Fruit fly (Drosophila melanogaster) whole organism, embryonic: Measurements from ENCODE around the gene CG15012.

Source experiments
- Abd-B ChIP-seq: fragments of 200-800 bp; sonication (Bioruptor generic); optimal IDR thresholded peaks from 2 replicates; lab custom pipeline; 2018; ENCODE audit warnings: missing biosample characterization, mild to moderate bottlenecking, missing genetic modification characterization, moderate library complexity
- Atf3 ChIP-seq: fragments of 200-800 bp; sonication (Bioruptor generic); optimal IDR thresholded peaks from 3 replicates; lab custom pipeline; 2016; ENCODE audit warnings: missing biosample characterization, missing genetic modification characterization
- Bdp1 ChIP-seq: fragments of 200-800 bp; sonication (Bioruptor generic); optimal IDR thresholded peaks from 3 replicates; lab custom pipeline; 2016; ENCODE audit warnings: missing biosample characterization, missing genetic modification characterization
- Bteb2 ChIP-seq: fragments of 200-800 bp; sonication (Bioruptor generic); optimal IDR thresholded peaks from 2 replicates; lab custom pipeline; 2016; ENCODE audit warnings: missing biosample characterization, missing genetic modification characterization
- CG10321 ChIP-seq: fragments of 200-800 bp; sonication (Bioruptor generic); IDR thresholded peaks from 2 replicates; pipeline ENCODE4 v1.3.6; 2022; ENCODE audit warnings: missing biosample characterization, missing genetic modification characterization
- CG11696 ChIP-seq: fragments of 200-800 bp; sonication (Bioruptor generic); IDR thresholded peaks from 2 replicates; pipeline ENCODE4 v1.3.6; 2022; ENCODE audit warnings: missing biosample characterization, missing genetic modification characterization
- CG12391 ChIP-seq: fragments of 200-800 bp; sonication (Bioruptor generic); optimal IDR thresholded peaks from 3 replicates; lab custom pipeline; 2018; ENCODE audit warnings: missing biosample characterization, mild to moderate bottlenecking, missing genetic modification characterization, moderate library complexity
- CG12659 ChIP-seq: fragments of 200-800 bp; sonication (Bioruptor generic); optimal IDR thresholded peaks from 3 replicates; lab custom pipeline; 2017; ENCODE audit warnings: mild to moderate bottlenecking, missing biosample characterization, missing genetic modification reagents, missing genetic modification characterization
- CG12769 ChIP-seq: fragments of 200-800 bp; sonication (Bioruptor generic); optimal IDR thresholded peaks from 2 replicates; lab custom pipeline; 2019; ENCODE audit warnings: missing biosample characterization, mild to moderate bottlenecking, missing genetic modification characterization, moderate library complexity
- CG15601 ChIP-seq: fragments of 200-800 bp; sonication (Bioruptor generic); optimal IDR thresholded peaks from 3 replicates; lab custom pipeline; 2019; ENCODE audit warnings: missing biosample characterization, mild to moderate bottlenecking, missing genetic modification characterization, moderate library complexity
- CG1602 ChIP-seq: fragments of 200-800 bp; sonication (Bioruptor generic); optimal IDR thresholded peaks from 3 replicates; lab custom pipeline; 2016; ENCODE audit warnings: missing biosample characterization, missing genetic modification characterization
- CG18262 ChIP-seq: fragments of 200-800 bp; optimal IDR thresholded peaks from 3 replicates; lab custom pipeline; 2019; ENCODE audit warnings: missing biosample characterization, mild to moderate bottlenecking, missing genetic modification characterization, moderate library complexity
- CG2199 ChIP-seq: fragments of 200-800 bp; sonication (Bioruptor generic); IDR thresholded peaks from 3 replicates; pipeline ENCODE4 v1.3.6; 2022; ENCODE audit warnings: missing biosample characterization, missing genetic modification characterization
- CG2202 ChIP-seq: fragments of 200-800 bp; sonication (Bioruptor generic); optimal IDR thresholded peaks from 2 replicates; lab custom pipeline; 2018; ENCODE audit warnings: missing biosample characterization, mild to moderate bottlenecking, missing genetic modification characterization
- CG30403 ChIP-seq: fragments of 200-800 bp; sonication (Bioruptor generic); optimal IDR thresholded peaks from 3 replicates; lab custom pipeline; 2016; ENCODE audit warnings: missing biosample characterization, missing genetic modification characterization
- CG3407 ChIP-seq: fragments of 200-800 bp; sonication (Bioruptor generic); optimal IDR thresholded peaks from 2 replicates; lab custom pipeline; 2018; ENCODE audit warnings: missing biosample characterization, mild to moderate bottlenecking, missing genetic modification characterization
- CG4328 ChIP-seq: fragments of 200-800 bp; sonication (Bioruptor generic); optimal IDR thresholded peaks from 3 replicates; lab custom pipeline; 2017; ENCODE audit warnings: missing biosample characterization, missing genetic modification reagents, missing genetic modification characterization
- CG4820 ChIP-seq: fragments of 200-800 bp; sonication (Bioruptor generic); optimal IDR thresholded peaks from 3 replicates; lab custom pipeline; 2016; ENCODE audit warnings: missing biosample characterization, missing genetic modification characterization
- CG7556 ChIP-seq: fragments of 200-800 bp; sonication (Bioruptor generic); optimal IDR thresholded peaks from 2 replicates; lab custom pipeline; 2017; ENCODE audit warnings: missing biosample characterization, mild to moderate bottlenecking, missing genetic modification characterization
- CG8281 ChIP-seq: fragments of 200-800 bp; sonication (Bioruptor generic); optimal IDR thresholded peaks from 2 replicates; lab custom pipeline; 2018; ENCODE audit warnings: missing biosample characterization, mild to moderate bottlenecking, missing genetic modification characterization, moderate library complexity
- CHES-1-like ChIP-seq: fragments of 200-800 bp; sonication (Bioruptor generic); optimal IDR thresholded peaks from 2 replicates; lab custom pipeline; 2016; ENCODE audit warnings: missing biosample characterization, missing genetic modification characterization
- D ChIP-seq, 2 experiments: fragments of 200-800 bp in 1 of 2; fragments of >200 bp in 1 of 2; sonication (Bioruptor generic) in 1 of 2; optimal IDR thresholded peaks; 2 replicates in 1 of 2; 3 replicates in 1 of 2; lab custom pipeline; 2017; ENCODE audit warnings: mild to moderate bottlenecking in 1 of 2, missing biosample characterization in 1 of 2, missing genetic modification characterization in 1 of 2, missing genetic modification reagents in 1 of 2
- D19A ChIP-seq: fragments of 200-800 bp; optimal IDR thresholded peaks from 3 replicates; lab custom pipeline; 2019; ENCODE audit warnings: missing biosample characterization, mild to moderate bottlenecking, missing genetic modification characterization, moderate library complexity
- Ets97D ChIP-seq: fragments of 200-800 bp; sonication (Bioruptor generic); optimal IDR thresholded peaks from 3 replicates; lab custom pipeline; 2016; ENCODE audit warnings: missing biosample characterization, missing genetic modification characterization
- Fer1 ChIP-seq: fragments of 200-800 bp; sonication (Bioruptor generic); optimal IDR thresholded peaks from 2 replicates; lab custom pipeline; 2017; ENCODE audit warnings: missing biosample characterization, mild to moderate bottlenecking, missing genetic modification characterization
- Hey ChIP-seq: fragments of 200-800 bp; sonication (Bioruptor generic); optimal IDR thresholded peaks from 3 replicates; lab custom pipeline; 2018; ENCODE audit warnings: missing biosample characterization, mild to moderate bottlenecking, missing genetic modification characterization
- Hr51 ChIP-seq, 2 experiments: fragments of 200-800 bp; sonication (Bioruptor generic); optimal IDR thresholded peaks; 2 replicates in 1 of 2; 3 replicates in 1 of 2; lab custom pipeline; 2016 to 2018; ENCODE audit warnings: missing biosample characterization in 2 of 2, missing genetic modification characterization in 2 of 2, mild to moderate bottlenecking in 1 of 2, moderate library complexity in 1 of 2
- Mrtf ChIP-seq: fragments of 200-800 bp; sonication (Bioruptor generic); IDR thresholded peaks from 3 replicates; pipeline ENCODE4 v1.3.6; 2022; ENCODE audit warnings: missing biosample characterization, missing genetic modification characterization
- Myb ChIP-seq: fragments of 200-800 bp; sonication (Bioruptor generic); optimal IDR thresholded peaks from 2 replicates; lab custom pipeline; 2016; ENCODE audit warnings: missing biosample characterization, missing genetic modification characterization
- Optix ChIP-seq: fragments of 200-800 bp; sonication (Bioruptor generic); IDR thresholded peaks from 3 replicates; pipeline ENCODE4 v1.3.6; 2022; ENCODE audit warnings: missing biosample characterization, missing genetic modification characterization
- PHDP ChIP-seq: fragments of 200-800 bp; sonication (Bioruptor generic); optimal IDR thresholded peaks from 3 replicates; lab custom pipeline; 2018; ENCODE audit warnings: missing biosample characterization, mild to moderate bottlenecking, missing genetic modification characterization, moderate library complexity
- Side ChIP-seq: fragments of 200-800 bp; sonication (Bioruptor generic); optimal IDR thresholded peaks from 2 replicates; lab custom pipeline; 2016; ENCODE audit warnings: missing biosample characterization, missing genetic modification characterization
- ato ChIP-seq: fragments of 200-800 bp; sonication (Bioruptor generic); IDR thresholded peaks from 2 replicates; pipeline ENCODE4 v1.3.6; 2022; ENCODE audit warnings: missing biosample characterization, missing genetic modification characterization; ENCODE audit not compliant: partially characterized antibody
- bab2 ChIP-seq: fragments of 200-800 bp; sonication (Bioruptor generic); optimal IDR thresholded peaks from 2 replicates; lab custom pipeline; 2016; ENCODE audit warnings: missing biosample characterization, missing genetic modification characterization
- br ChIP-seq: fragments of >200 bp; optimal IDR thresholded peaks from 2 replicates; lab custom pipeline; 2017
- caup ChIP-seq: fragments of 200-800 bp; sonication (Bioruptor generic); optimal IDR thresholded peaks from 3 replicates; lab custom pipeline; 2017; ENCODE audit warnings: missing biosample characterization, mild to moderate bottlenecking, missing genetic modification characterization, moderate library complexity; ENCODE audit not compliant: severe bottlenecking
- ewg ChIP-seq: fragments of 200-800 bp; sonication (Bioruptor generic); optimal IDR thresholded peaks from 3 replicates; lab custom pipeline; 2017; ENCODE audit warnings: mild to moderate bottlenecking, missing biosample characterization, missing genetic modification reagents, missing genetic modification characterization
- gem ChIP-seq: fragments of 200-800 bp; sonication (Bioruptor generic); optimal IDR thresholded peaks from 2 replicates; lab custom pipeline; 2019; ENCODE audit warnings: missing biosample characterization, mild to moderate bottlenecking, missing genetic modification characterization, moderate library complexity
- gsb ChIP-seq: fragments of 200-800 bp; sonication (Bioruptor generic); IDR thresholded peaks from 2 replicates; pipeline ENCODE4 v1.3.6; 2022; ENCODE audit warnings: missing biosample characterization, missing genetic modification characterization
- jigr1 ChIP-seq: fragments of 200-800 bp; sonication (Bioruptor generic); IDR thresholded peaks from 3 replicates; pipeline ENCODE4 v1.3.6; 2022; ENCODE audit warnings: missing biosample characterization, missing genetic modification characterization
- pho ChIP-seq: fragments of 200-800 bp; sonication (Bioruptor generic); optimal IDR thresholded peaks from 2 replicates; lab custom pipeline; 2016; ENCODE audit warnings: missing biosample characterization, missing genetic modification characterization
- pzg ChIP-seq: fragments of 200-800 bp; sonication (Bioruptor generic); optimal IDR thresholded peaks from 3 replicates; lab custom pipeline; 2018; ENCODE audit warnings: missing biosample characterization, mild to moderate bottlenecking, missing genetic modification characterization, moderate library complexity
- slp2 ChIP-seq: fragments of 200-800 bp; sonication (Bioruptor generic); optimal IDR thresholded peaks from 2 replicates; lab custom pipeline; 2016; ENCODE audit warnings: missing biosample characterization, missing genetic modification characterization
- sna ChIP-seq: fragments of 200-800 bp; sonication (Bioruptor generic); IDR thresholded peaks from 2 replicates; pipeline ENCODE4 v1.3.6; 2022; ENCODE audit warnings: missing biosample characterization, missing genetic modification characterization; ENCODE audit not compliant: partially characterized antibody
- stwl ChIP-seq: fragments of 200-800 bp; sonication (Bioruptor generic); optimal IDR thresholded peaks from 3 replicates; lab custom pipeline; 2018; ENCODE audit warnings: missing biosample characterization, mild to moderate bottlenecking, missing genetic modification characterization, moderate library complexity
- sug ChIP-seq: fragments of 200-800 bp; optimal IDR thresholded peaks from 2 replicates; lab custom pipeline; 2019; ENCODE audit warnings: missing biosample characterization, mild to moderate bottlenecking, missing genetic modification characterization, moderate library complexity
- tll ChIP-seq, 2 experiments: fragments of 200-800 bp in 1 of 2; fragments of >200 bp in 1 of 2; sonication (Bioruptor generic) in 1 of 2; optimal IDR thresholded peaks; 2 replicates each; lab custom pipeline; 2017 to 2019; ENCODE audit warnings: missing biosample characterization in 2 of 2, missing genetic modification characterization in 2 of 2, mild to moderate bottlenecking in 1 of 2, moderate library complexity in 1 of 2
- twi ChIP-seq: fragments of 200-800 bp; optimal IDR thresholded peaks from 2 replicates; lab custom pipeline; 2019; ENCODE audit warnings: missing biosample characterization, mild to moderate bottlenecking, missing genetic modification characterization, moderate library complexity

CG15012 gene

dm6 chr3L:4318677-4319580, 26.9 kb upstream of the CG15012 start, which contains the start of gene PMP34 (continued):
- no peak for TF ChIP-seq CG3407
- no peak for TF ChIP-seq CG15601 (tag; lab: Kevin White, UChicago)
- TF ChIP-seq bab2 (GFP tag; lab: Kevin White, UChicago): no peak
- TF ChIP-seq Optix (GFP tag; lab: Robert Waterston, UW): no peak
- no peak for TF ChIP-seq PHDP (tag; lab: Kevin White, UChicago)
- no peak for TF ChIP-seq Fer1 (GFP tag; lab: Kevin White, UChicago)
- TF ChIP-seq Bteb2 (GFP tag; lab: Kevin White, UChicago): no peak
- TF ChIP-seq sna (GFP tag; lab: Robert Waterston, UW): no peak
- no peak for TF ChIP-seq Bdp1 (GFP tag; lab: Kevin White, UChicago)
- no peak for TF ChIP-seq tll (GFP tag; optimal IDR thresholded peaks at IDR 0.05; lab: Kevin White, UChicago)
- no peak for TF ChIP-seq br (lab: Kevin White, UChicago)
- no peak for TF ChIP-seq ato (GFP tag; lab: Robert Waterston, UW)
- no peak for TF ChIP-seq Side (GFP tag; lab: Kevin White, UChicago)
- TF ChIP-seq CG2202: no peak
- TF ChIP-seq pho (GFP tag; lab: Kevin White, UChicago): no peak
- no peak for TF ChIP-seq CG8281
- no peak for TF ChIP-seq CG4328 (GFP tag; lab: Kevin White, UChicago)
- no peak for TF ChIP-seq Hr51 (GFP tag; optimal IDR thresholded peaks at IDR 0.05; lab: Kevin White, UChicago)
- TF ChIP-seq D19A (tag; lab: Kevin White, UChicago): no peak
- no peak for TF ChIP-seq CG1602 (GFP tag; lab: Kevin White, UChicago)
- TF ChIP-seq slp2: no peak
- TF ChIP-seq CG12659: peak; percentile 33
- peak; percentile 25 for TF ChIP-seq pzg
- no peak for TF ChIP-seq gem (tag; lab: Kevin White, UChicago)
- no peak for TF ChIP-seq CG4820 (GFP tag; lab: Kevin White, UChicago)
- no peak for TF ChIP-seq Ets97D
- no peak for TF ChIP-seq Atf3 (GFP tag; lab: Kevin White, UChicago)
- no peak for TF ChIP-seq CG12391 (tag; lab: Kevin White, UChicago)
- no peak for TF ChIP-seq CG10321 (GFP tag; lab: Robert Waterston, UW)
- peak; percentile 69 for TF ChIP-seq stwl (tag; lab: Kevin White, UChicago)
- TF ChIP-seq ewg (GFP tag; lab: Kevin White, UChicago): no peak
- TF ChIP-seq CHES-1-like (GFP tag; lab: Kevin White, UChicago): peak; percentile 20
- TF ChIP-seq Myb: peak; percentile 35
- TF ChIP-seq CG7556 (GFP tag; lab: Kevin White, UChicago): no peak
- TF ChIP-seq jigr1: no peak
- no peak for TF ChIP-seq Abd-B (GFP tag; lab: Kevin White, UChicago)
- no peak for TF ChIP-seq Mrtf
- 0 out of 3 replicates have a peak, but pooled peaks have one; percentile 29 for TF ChIP-seq CG2199 (GFP tag; lab: Robert Waterston, UW)
- peak; percentile 87 for TF ChIP-seq CG12769 (tag; lab: Kevin White, UChicago)
- no peak for TF ChIP-seq CG11696
- TF ChIP-seq caup: no peak
- TF ChIP-seq gsb (GFP tag; lab: Robert Waterston, UW): no peak
- no peak for TF ChIP-seq CG18262
- peak; percentile 72 for TF ChIP-seq sug (tag; lab: Kevin White, UChicago)
- TF ChIP-seq Hey (tag; lab: Kevin White, UChicago): no peak
- TF ChIP-seq twi: no peak
- TF ChIP-seq D (optimal IDR thresholded peaks at IDR 0.05; lab: Kevin White, UChicago): no peak
- TF ChIP-seq D (GFP tag; optimal IDR thresholded peaks at IDR 0.05; lab: Kevin White, UChicago): no peak
- no peak for TF ChIP-seq CG30403 (GFP tag; lab: Kevin White, UChicago)
